Worm (Caenorhabditis elegans) whole organism, midembryonic: ENCODE results near the gene Y54F10BM.6.

Experiments
- cog-1 ChIP-seq: sonication (generic microtip); optimal IDR thresholded peaks from 2 replicates; lab custom pipeline; 2016; ENCODE audit warnings: missing genetic modification characterization, missing compliant biosample characterization
- flt-1 ChIP-seq: fragments of 200-800 bp; sonication (Bioruptor generic); IDR thresholded peaks from 2 replicates; pipeline ENCODE4 v1.3.6; 2022; ENCODE audit warnings: missing genetic modification characterization, missing compliant biosample characterization
- klf-2 ChIP-seq: fragments of 200-800 bp; sonication (Bioruptor generic); conservative IDR thresholded peaks from 2 replicates; pipeline ENCODE4 v1.3.6; 2022; ENCODE audit warnings: missing genetic modification reagents, missing genetic modification characterization, missing compliant biosample characterization
- med-1 ChIP-seq: sonication (generic microtip); optimal IDR thresholded peaks from 2 replicates; lab custom pipeline; 2017; ENCODE audit warnings: missing genetic modification characterization, mild to moderate bottlenecking, missing compliant biosample characterization, antibody characterized with exemption, missing genetic modification reagents; ENCODE audit not compliant: insufficient read depth

DNA sequence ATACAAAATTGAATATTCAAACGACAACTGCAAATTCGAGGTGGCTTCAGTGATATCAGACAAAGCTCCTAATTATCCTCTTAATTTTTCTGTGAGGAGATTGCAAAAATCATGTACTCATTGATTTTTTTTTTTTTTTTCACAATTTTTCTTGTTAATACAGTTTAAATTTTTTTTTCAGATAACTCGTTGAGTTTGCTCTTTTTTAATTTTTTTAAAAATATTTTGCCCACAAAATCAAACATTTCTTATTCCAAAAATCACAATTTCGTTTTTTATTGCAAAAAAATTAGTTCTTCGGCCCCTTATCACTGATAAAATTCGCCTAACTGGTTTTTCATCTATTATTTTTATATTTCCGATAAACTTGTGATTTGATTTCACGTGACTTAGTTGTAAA lies 13.8 kb downstream of the Y54F10BM.6 start, which contains the start of gene Y54F10BM.21:
- TF ChIP-seq cog-1 (tag; lab: Kevin White, UChicago) (no peak), klf-2 (GFP tag; lab: Robert Waterston, UW) (no peak), med-1 (no peak), flt-1 (GFP tag; lab: Robert Waterston, UW) (no peak)
